Worm (Caenorhabditis elegans) whole organism, L2 larva: ENCODE results near the gene F43C11.6.

ENCODE experiments used
- aly-2 ChIP-seq: fragments of 150-350 bp; optimal IDR thresholded peaks from 2 replicates; lab custom pipeline; 2014; ENCODE audit warnings: missing biosample characterization, missing genetic modification characterization
- blmp-1 ChIP-seq: sonication (generic microtip); optimal IDR thresholded peaks from 2 replicates; lab custom pipeline; 2017; ENCODE audit warnings: missing genetic modification characterization, mild to moderate bottlenecking, missing compliant biosample characterization, antibody characterized with exemption, moderate library complexity; ENCODE audit not compliant: insufficient read depth
- lin-39 ChIP-seq: fragments of 150-350 bp; optimal IDR thresholded peaks from 2 replicates; lab custom pipeline; 2014; ENCODE audit warnings: missing biosample characterization, missing genetic modification reagents, missing genetic modification characterization
- mbf-1 ChIP-seq: sonication (generic microtip); optimal IDR thresholded peaks from 2 replicates; lab custom pipeline; 2017; ENCODE audit warnings: missing biosample characterization, missing genetic modification characterization
- mdl-1 ChIP-seq, 2 experiments: fragments of 150-350 bp in 1 of 2; sonication (generic microtip) in 1 of 2; optimal IDR thresholded peaks; 2 replicates each; lab custom pipeline; 2017; ENCODE audit warnings: missing biosample characterization in 2 of 2, missing genetic modification characterization in 2 of 2
- nhr-11 ChIP-seq: fragments of 150-350 bp; optimal IDR thresholded peaks from 2 replicates; lab custom pipeline; 2014; ENCODE audit warnings: missing biosample characterization, missing genetic modification characterization
- nhr-12 ChIP-seq: fragments of 150-350 bp; optimal IDR thresholded peaks from 2 replicates; lab custom pipeline; 2014; ENCODE audit warnings: missing biosample characterization, missing genetic modification characterization
- nhr-23 ChIP-seq: fragments of 150-350 bp; optimal IDR thresholded peaks from 2 replicates; lab custom pipeline; 2014; ENCODE audit warnings: missing biosample characterization, missing genetic modification reagents, missing genetic modification characterization
- snpc-4 ChIP-seq: fragments of 150-350 bp; optimal IDR thresholded peaks from 2 replicates; lab custom pipeline; 2014; ENCODE audit warnings: missing biosample characterization, missing genetic modification characterization
- ztf-11 ChIP-seq: sonication (generic microtip); optimal IDR thresholded peaks from 2 replicates; lab custom pipeline; 2017; ENCODE audit warnings: missing biosample characterization, missing genetic modification characterization

- TF ChIP-seq nhr-23: no peak
- no peak for TF ChIP-seq nhr-11 (tag; lab: Kevin White, UChicago)
- TF ChIP-seq lin-39 (tag; lab: Kevin White, UChicago): no peak
- TF ChIP-seq snpc-4 (tag; lab: Kevin White, UChicago): no peak
- TF ChIP-seq nhr-12: no peak
- no peak for TF ChIP-seq blmp-1 (tag; lab: Kevin White, UChicago)
- TF ChIP-seq aly-2: no peak
- no peak for TF ChIP-seq mdl-1 (tag; optimal IDR thresholded peaks at IDR 0.05; lab: Kevin White, UChicago)
- no peak for TF ChIP-seq mbf-1 (tag; lab: Kevin White, UChicago)
- no peak for TF ChIP-seq ztf-11 (tag; lab: Kevin White, UChicago)
These were observed at the start of gene F43C11.6 for ce11 chrII:2342004-2342479.
